Worm (Caenorhabditis elegans): Measurements from ENCODE around the gene fbxb-43.

fbxb-43 gene

DNA sequence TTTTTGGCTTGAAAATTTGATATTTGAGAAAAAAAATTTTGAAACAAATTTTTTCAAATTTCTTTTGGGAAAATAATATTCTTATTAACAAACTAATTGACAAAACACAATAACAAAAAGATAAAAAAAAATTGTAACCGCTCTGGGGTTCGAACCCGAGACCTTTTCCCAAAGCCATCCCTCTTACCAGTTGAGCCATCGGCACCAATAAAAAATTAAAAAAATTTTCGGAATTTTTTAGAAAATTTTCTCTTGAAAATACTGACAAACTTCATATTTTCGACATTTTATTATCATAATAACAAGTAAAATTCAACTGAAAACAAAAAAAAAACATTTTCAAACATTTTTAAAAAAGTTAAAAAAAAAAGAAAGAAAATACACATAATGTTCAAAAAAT lies 14.1 kb upstream of the fbxb-43 start:
- TF ChIP-seq ceh-8 (GFP tag; optimal IDR thresholded peaks at IDR 0.05) (no peak), aha-1 (tag; optimal IDR thresholded peaks at IDR 0.05) (no peak), snpc-4 (tag; optimal IDR thresholded peaks at IDR 0.05) (no peak), nhr-20 (tag; optimal IDR thresholded peaks at IDR 0.05) (no peak), egl-27 (tag; optimal IDR thresholded peaks at IDR 0.05) (no peak), alr-1 (tag; optimal IDR thresholded peaks at IDR 0.05; ENCODE audit: borderline replicate concordance) (no peak), irx-1 (tag; optimal IDR thresholded peaks at IDR 0.05) (no peak), nhr-84 (tag; optimal IDR thresholded peaks at IDR 0.05) (no peak), unc-62 (GFP tag; optimal IDR thresholded peaks at IDR 0.05) (no peak), mab-9 (GFP tag; IDR thresholded peaks at IDR 0.05) (no peak), lsy-2 (tag; optimal IDR thresholded peaks at IDR 0.05) (no peak), unc-98 (GFP tag; IDR thresholded peaks at IDR 0.05) (no peak), pax-3 (tag; optimal IDR thresholded peaks at IDR 0.05) (no peak)

DNA sequence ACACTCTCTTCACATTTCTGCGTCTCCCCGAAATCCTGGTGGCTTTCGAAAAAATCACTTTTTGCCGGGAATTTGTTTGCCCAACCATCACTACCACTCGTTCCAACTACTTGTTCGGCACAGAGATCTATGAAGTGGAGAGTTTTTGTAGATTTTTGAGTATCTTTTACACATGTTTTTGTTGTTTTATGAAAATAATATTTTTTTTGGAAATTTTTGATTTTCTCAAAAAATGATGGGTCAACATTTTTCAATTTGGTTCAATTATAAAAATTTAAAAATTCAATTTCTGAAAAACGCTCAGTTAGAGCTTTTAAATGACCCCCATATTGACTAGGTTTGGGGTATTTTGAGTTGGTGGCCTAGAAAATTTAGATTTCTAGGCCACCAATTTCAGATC lies 10.5 kb upstream of the fbxb-43 start, which contains the start of gene Y51H7BR.7:
Gene Y51H7BR.7 (minus strand): TSS at position 101 of the 400 bp plus-strand sequence.
- TF ChIP-seq pqm-1 (tag; optimal IDR thresholded peaks at IDR 0.05) (no peak), efl-1 (optimal IDR thresholded peaks at IDR 0.05) (no peak), efl-1 (GFP tag; optimal IDR thresholded peaks at IDR 0.05 in 1 of 2) (peak in 1 of 2 experiments; percentile 66)

DNA sequence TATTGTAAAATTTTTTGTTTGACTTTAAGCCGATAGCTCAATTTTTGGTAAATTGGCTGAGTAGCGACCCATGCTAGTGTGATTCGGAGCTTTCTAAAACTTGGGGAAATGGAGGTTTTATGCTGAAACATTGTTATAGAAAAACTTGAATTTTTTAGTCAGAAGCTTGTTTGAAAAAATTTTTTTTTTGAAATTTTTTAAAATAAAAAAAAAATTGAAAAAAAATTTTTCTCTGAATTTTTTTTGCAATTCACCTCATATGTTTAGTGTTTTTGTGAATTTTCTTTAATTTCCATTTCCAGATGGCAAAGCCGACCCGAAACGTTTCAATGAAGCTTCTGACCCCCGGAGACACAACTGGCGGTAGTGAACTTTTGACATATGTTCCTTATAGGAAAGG lies 7.0 kb upstream of the fbxb-43 start, which contains the start of gene Y51H7BR.4:
Gene Y51H7BR.4 (plus strand): TSS at position 301 of the 400 bp plus-strand sequence.
- TF ChIP-seq unc-30 (tag; optimal IDR thresholded peaks at IDR 0.05): no peak
- TF ChIP-seq Y116A8C.19 (tag; optimal IDR thresholded peaks at IDR 0.05; ENCODE audit: borderline replicate concordance): no peak
- TF ChIP-seq ama-1 (optimal IDR thresholded peaks at IDR 0.05): no peak
- no peak for TF ChIP-seq mab-9 (GFP tag; IDR thresholded peaks at IDR 0.05)
- no peak for TF ChIP-seq unc-62 (GFP tag; optimal IDR thresholded peaks at IDR 0.05)
- TF ChIP-seq elt-2 (tag; optimal IDR thresholded peaks at IDR 0.05): no peak
- no peak for TF ChIP-seq unc-86 (tag; optimal IDR thresholded peaks at IDR 0.05)
- no peak for TF ChIP-seq blmp-1 (tag; optimal IDR thresholded peaks at IDR 0.05)
- no peak for TF ChIP-seq fos-1 (tag; optimal IDR thresholded peaks at IDR 0.05)
- no peak for TF ChIP-seq nhr-90 (tag; optimal IDR thresholded peaks at IDR 0.05; ENCODE audit: poor library complexity)
- no peak for TF ChIP-seq C04F5.9 (tag; optimal IDR thresholded peaks at IDR 0.05)
- no peak for TF ChIP-seq pqm-1 (tag; optimal IDR thresholded peaks at IDR 0.05)
- TF ChIP-seq elt-3 (tag; optimal IDR thresholded peaks at IDR 0.05): no peak
- TF ChIP-seq efl-3 (GFP tag; optimal IDR thresholded peaks at IDR 0.05): no peak
- TF ChIP-seq nhr-84 (tag; optimal IDR thresholded peaks at IDR 0.05): no peak
- TF ChIP-seq nhr-19 (GFP tag; conservative IDR thresholded peaks at IDR 0.05): no peak
- TF ChIP-seq tlp-1 (tag; optimal IDR thresholded peaks at IDR 0.05): no peak
- TF ChIP-seq unc-98 (GFP tag; IDR thresholded peaks at IDR 0.05): no peak

DNA sequence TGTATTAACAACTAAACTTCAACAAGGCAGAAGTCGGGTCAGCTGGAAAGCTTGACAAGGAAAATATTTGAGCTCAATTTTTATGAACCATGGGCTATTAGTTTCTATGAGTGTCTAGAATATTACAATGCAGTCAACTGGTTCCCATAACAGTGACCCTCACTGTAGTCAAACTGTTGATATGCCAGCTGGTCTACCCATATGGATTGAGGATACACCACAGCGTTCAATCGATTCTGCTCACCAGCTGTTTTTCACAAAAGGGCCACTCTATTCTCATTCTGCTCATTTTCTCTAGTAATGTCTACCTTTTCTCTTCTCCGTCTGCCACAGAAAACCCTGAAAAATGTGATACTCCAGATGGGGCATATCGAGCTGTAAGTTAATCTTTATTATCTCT lies 1.3 kb downstream of the fbxb-43 start, which contains the start of gene fbxb-42:
Gene fbxb-42 (plus strand): TSS at position 301 of the 400 bp plus-strand sequence.
- TF ChIP-seq isw-1 (GFP tag; IDR thresholded peaks at IDR 0.05) (no peak), ces-1 (GFP tag; optimal IDR thresholded peaks at IDR 0.05) (no peak), elt-2 (tag; optimal IDR thresholded peaks at IDR 0.05) (no peak), nhr-19 (GFP tag; conservative IDR thresholded peaks at IDR 0.05) (no peak), dsc-1 (tag; optimal IDR thresholded peaks at IDR 0.05) (no peak), jun-1 (tag; optimal IDR thresholded peaks at IDR 0.05) (no peak), aly-2 (tag; optimal IDR thresholded peaks at IDR 0.05) (no peak), lin-39 (tag; optimal IDR thresholded peaks at IDR 0.05) (no peak), snpc-4 (tag; optimal IDR thresholded peaks at IDR 0.05) (no peak), grh-1 (GFP tag; IDR thresholded peaks at IDR 0.05) (no peak), unc-130 (tag; optimal IDR thresholded peaks at IDR 0.05) (no peak), fkh-4 (tag; optimal IDR thresholded peaks at IDR 0.05; ENCODE audit: borderline replicate concordance) (no peak), Y116A8C.19 (tag; optimal IDR thresholded peaks at IDR 0.05; ENCODE audit: borderline replicate concordance) (no peak), fkh-8 (tag; optimal IDR thresholded peaks at IDR 0.05) (no peak), tbx-2 (tag; optimal IDR thresholded peaks at IDR 0.05) (no peak)

All from whole organism, L1 larva.